Worm (Caenorhabditis elegans) whole organism, young adult: ENCODE results near the gene T19C4.5.

Experiments
- B0261.1 ChIP-seq: sonication (generic microtip); optimal IDR thresholded peaks from 2 replicates; lab custom pipeline; 2016; ENCODE audit warnings: mild to moderate bottlenecking, missing genetic modification characterization, moderate library complexity, missing compliant biosample characterization
- B0336.3 ChIP-seq: fragments of 200-800 bp; sonication (Bioruptor generic); IDR thresholded peaks from 2 replicates; pipeline ENCODE4 v1.3.6; 2022; ENCODE audit warnings: missing genetic modification characterization, missing compliant biosample characterization
- F22D6.2 ChIP-seq: sonication (generic microtip); optimal IDR thresholded peaks from 2 replicates; lab custom pipeline; 2016; ENCODE audit warnings: mild to moderate bottlenecking, missing genetic modification characterization, missing compliant biosample characterization
- F23B12.7 ChIP-seq: sonication (generic microtip); optimal IDR thresholded peaks from 2 replicates; lab custom pipeline; 2017; ENCODE audit warnings: missing genetic modification characterization, mild to moderate bottlenecking, missing compliant biosample characterization, antibody characterized with exemption, moderate library complexity; ENCODE audit not compliant: insufficient read depth
- F33H1.4 ChIP-seq: fragments of 200-800 bp; sonication (Bioruptor generic); IDR thresholded peaks from 2 replicates; pipeline ENCODE4 v1.3.6; 2022; ENCODE audit warnings: missing genetic modification reagents, missing genetic modification characterization, missing compliant biosample characterization
- F39B2.1 ChIP-seq: fragments of 200-800 bp; sonication (Bioruptor generic); IDR thresholded peaks from 2 replicates; pipeline ENCODE4 v1.3.6; 2022; ENCODE audit warnings: missing genetic modification reagents, missing genetic modification characterization, missing compliant biosample characterization
- Y53F4B.3 ChIP-seq: fragments of 200-800 bp; sonication (Bioruptor generic); IDR thresholded peaks from 2 replicates; pipeline ENCODE4 v1.3.6; 2022; ENCODE audit warnings: missing genetic modification reagents, missing genetic modification characterization, missing compliant biosample characterization
- Y53G8AR.9 ChIP-seq: fragments of 200-800 bp; sonication (Bioruptor generic); conservative IDR thresholded peaks from 2 replicates; pipeline ENCODE4 v1.3.6; 2022; ENCODE audit warnings: missing genetic modification reagents, missing genetic modification characterization, missing compliant biosample characterization
- Y79H2A.3 ChIP-seq: fragments of 200-800 bp; sonication (Bioruptor generic); conservative IDR thresholded peaks from 2 replicates; pipeline ENCODE4 v1.3.6; 2022; ENCODE audit warnings: missing genetic modification reagents, missing genetic modification characterization, missing compliant biosample characterization
- attf-6 ChIP-seq: fragments of 200-800 bp; sonication (Bioruptor generic); IDR thresholded peaks from 2 replicates; pipeline ENCODE4 v1.3.6; 2022; ENCODE audit warnings: missing genetic modification reagents, missing genetic modification characterization, missing compliant biosample characterization
- bed-2 ChIP-seq: fragments of 200-800 bp; sonication (Bioruptor generic); IDR thresholded peaks from 2 replicates; pipeline ENCODE4 v1.3.6; 2022; ENCODE audit warnings: missing genetic modification reagents, missing genetic modification characterization, missing compliant biosample characterization
- ceh-58 ChIP-seq: fragments of 200-800 bp; sonication (Bioruptor generic); IDR thresholded peaks from 2 replicates; pipeline ENCODE4 v1.3.6; 2022; ENCODE audit warnings: missing genetic modification characterization, missing compliant biosample characterization
- chd-7 ChIP-seq: sonication (generic microtip); optimal IDR thresholded peaks from 2 replicates; lab custom pipeline; 2016; ENCODE audit warnings: mild to moderate bottlenecking, missing genetic modification characterization, moderate library complexity, missing compliant biosample characterization
- efl-1 ChIP-seq: fragments of 150-350 bp; optimal IDR thresholded peaks from 2 replicates; lab custom pipeline; 2014; ENCODE audit warnings: missing biosample characterization, missing genetic modification reagents, missing genetic modification characterization
- egrh-3 ChIP-seq: fragments of 200-800 bp; sonication (Bioruptor generic); IDR thresholded peaks from 2 replicates; pipeline ENCODE4 v1.3.6; 2022; ENCODE audit warnings: missing genetic modification reagents, missing genetic modification characterization, missing compliant biosample characterization
- ekl-4 ChIP-seq: fragments of 200-800 bp; sonication (Bioruptor generic); IDR thresholded peaks from 2 replicates; pipeline ENCODE4 v1.3.6; 2022; ENCODE audit warnings: missing genetic modification reagents, missing genetic modification characterization, missing compliant biosample characterization
- him-1 ChIP-seq: sonication (generic microtip); optimal IDR thresholded peaks from 2 replicates; lab custom pipeline; 2016; ENCODE audit warnings: missing genotype, missing genetic modification reagents, missing genetic modification characterization, missing compliant biosample characterization
- hlh-12 ChIP-seq: sonication (generic microtip); optimal IDR thresholded peaks from 2 replicates; lab custom pipeline; 2016; ENCODE audit warnings: missing genetic modification characterization, missing compliant biosample characterization
- hmg-1.2 ChIP-seq: fragments of 200-800 bp; sonication (Bioruptor generic); IDR thresholded peaks from 2 replicates; pipeline ENCODE4 v1.3.6; 2022; ENCODE audit warnings: missing genetic modification reagents, missing genetic modification characterization, missing compliant biosample characterization
- hmg-20 ChIP-seq: fragments of 200-800 bp; sonication (Bioruptor generic); IDR thresholded peaks from 2 replicates; pipeline ENCODE4 v1.3.6; 2022; ENCODE audit warnings: missing genetic modification reagents, missing genetic modification characterization, missing compliant biosample characterization
- hrde-1 ChIP-seq: sonication (generic microtip); optimal IDR thresholded peaks from 2 replicates; lab custom pipeline; 2016; ENCODE audit warnings: missing genetic modification characterization, mild to moderate bottlenecking, missing compliant biosample characterization, moderate library complexity, missing genotype, missing genetic modification reagents, borderline replicate concordance
- lin-26 ChIP-seq: fragments of 200-800 bp; sonication (Bioruptor generic); IDR thresholded peaks from 2 replicates; pipeline ENCODE4 v1.3.6; 2022; ENCODE audit warnings: missing genetic modification reagents, missing genetic modification characterization, missing compliant biosample characterization
- lin-35 ChIP-seq, 3 experiments: fragments of 150-350 bp in 2 of 3; sonication (generic microtip) in 1 of 3; optimal IDR thresholded peaks; 2 replicates each; lab custom pipeline; 2014 to 2018; ENCODE audit warnings: missing biosample characterization in 3 of 3, missing genetic modification characterization in 3 of 3, missing genetic modification reagents in 3 of 3
- lin-40 ChIP-seq: sonication (generic microtip); optimal IDR thresholded peaks from 2 replicates; lab custom pipeline; 2016; ENCODE audit warnings: missing genetic modification characterization, mild to moderate bottlenecking, missing compliant biosample characterization, missing genotype, missing genetic modification reagents
- lin-54 ChIP-seq: fragments of 200-800 bp; sonication (Bioruptor generic); optimal IDR thresholded peaks from 2 replicates; lab custom pipeline; 2018; ENCODE audit warnings: mild to moderate bottlenecking, missing genetic modification characterization, missing compliant biosample characterization
- lsl-1 ChIP-seq: fragments of 200-800 bp; sonication (Bioruptor generic); optimal IDR thresholded peaks from 2 replicates; lab custom pipeline; 2018; ENCODE audit warnings: mild to moderate bottlenecking, missing genetic modification characterization, moderate library complexity, missing compliant biosample characterization
- lsy-27 ChIP-seq: sonication (generic microtip); optimal IDR thresholded peaks from 2 replicates; lab custom pipeline; 2017; ENCODE audit warnings: missing genetic modification characterization, mild to moderate bottlenecking, missing compliant biosample characterization, antibody characterized with exemption, missing genotype, borderline replicate concordance; ENCODE audit not compliant: insufficient read depth
- madf-6 ChIP-seq: fragments of 200-800 bp; sonication (Bioruptor generic); IDR thresholded peaks from 2 replicates; pipeline ENCODE4 v1.3.6; 2022; ENCODE audit warnings: missing genetic modification reagents, missing genetic modification characterization, missing compliant biosample characterization
- madf-8 ChIP-seq: fragments of 200-800 bp; sonication (Bioruptor generic); conservative IDR thresholded peaks from 2 replicates; pipeline ENCODE4 v1.3.6; 2022; ENCODE audit warnings: missing genetic modification reagents, missing genetic modification characterization, missing compliant biosample characterization
- mcd-1 ChIP-seq: fragments of 200-800 bp; sonication (Bioruptor generic); IDR thresholded peaks from 2 replicates; pipeline ENCODE4 v1.3.6; 2022; ENCODE audit warnings: missing genetic modification reagents, missing genetic modification characterization, missing compliant biosample characterization
- nfya-2 ChIP-seq: fragments of 200-800 bp; sonication (Bioruptor generic); IDR thresholded peaks from 2 replicates; pipeline ENCODE4 v1.3.6; 2022; ENCODE audit warnings: missing genetic modification reagents, missing genetic modification characterization, missing compliant biosample characterization
- nfyb-1 ChIP-seq: fragments of 200-800 bp; sonication (Bioruptor generic); IDR thresholded peaks from 2 replicates; pipeline ENCODE4 v1.3.6; 2022; ENCODE audit warnings: missing genetic modification reagents, missing genetic modification characterization, missing compliant biosample characterization
- pha-4 ChIP-seq: fragments of 150-350 bp; sonication (generic microtip); optimal IDR thresholded peaks from 2 replicates; lab custom pipeline; 2014; ENCODE audit warnings: missing biosample characterization, missing genetic modification reagents, missing genetic modification characterization
- rcor-1 ChIP-seq: fragments of 200-800 bp; sonication (Bioruptor generic); IDR thresholded peaks from 2 replicates; pipeline ENCODE4 v1.3.6; 2022; ENCODE audit warnings: missing genetic modification reagents, missing genetic modification characterization, missing compliant biosample characterization
- repo-1 ChIP-seq: sonication (generic microtip); optimal IDR thresholded peaks from 2 replicates; lab custom pipeline; 2017; ENCODE audit warnings: mild to moderate bottlenecking, missing genetic modification characterization, missing compliant biosample characterization
- sdz-38 ChIP-seq: sonication (generic microtip); optimal IDR thresholded peaks from 2 replicates; lab custom pipeline; 2016; ENCODE audit warnings: missing genotype, missing genetic modification characterization, missing compliant biosample characterization
- snpc-1.1 ChIP-seq: sonication (generic microtip); optimal IDR thresholded peaks from 2 replicates; lab custom pipeline; 2017; ENCODE audit warnings: missing genetic modification characterization, mild to moderate bottlenecking, missing compliant biosample characterization, antibody characterized with exemption, moderate library complexity, missing genotype, missing genetic modification reagents; ENCODE audit not compliant: insufficient read depth
- snpc-4 ChIP-seq, 5 experiments: fragments of 150-350 bp in 1 of 5; sonication (generic microtip) in 4 of 5; optimal IDR thresholded peaks; 2 replicates each; lab custom pipeline; 2014 to 2018; ENCODE audit warnings: missing genetic modification characterization in 5 of 5, missing biosample characterization in 3 of 5, antibody characterized with exemption in 2 of 5, mild to moderate bottlenecking in 2 of 5, missing compliant biosample characterization in 2 of 5, missing genotype in 2 of 5, moderate library complexity in 2 of 5, missing genetic modification reagents in 1 of 5
- tbp1 ChIP-seq: fragments of 200-800 bp; sonication (Bioruptor generic); optimal IDR thresholded peaks from 2 replicates; lab custom pipeline; 2018; ENCODE audit warnings: mild to moderate bottlenecking, missing genetic modification characterization, missing compliant biosample characterization
- tlf-1 ChIP-seq: fragments of 200-800 bp; sonication (Bioruptor generic); optimal IDR thresholded peaks from 2 replicates; lab custom pipeline; 2018; ENCODE audit warnings: mild to moderate bottlenecking, missing genetic modification characterization, missing compliant biosample characterization
- xnd-1 ChIP-seq: sonication (generic microtip); optimal IDR thresholded peaks from 2 replicates; lab custom pipeline; 2016; ENCODE audit warnings: missing genotype, missing genetic modification reagents, missing genetic modification characterization, missing compliant biosample characterization
- zfh-2 ChIP-seq: fragments of 200-800 bp; sonication (Bioruptor generic); conservative IDR thresholded peaks from 2 replicates; pipeline ENCODE4 v1.3.6; 2022; ENCODE audit warnings: missing genetic modification reagents, missing genetic modification characterization, missing compliant biosample characterization
- ztf-18 ChIP-seq: sonication (generic microtip); optimal IDR thresholded peaks from 2 replicates; lab custom pipeline; 2016; ENCODE audit warnings: missing genotype, mild to moderate bottlenecking, missing genetic modification characterization, missing compliant biosample characterization

The T19C4.5 gene

ce11 chrV:11174663-11175062 is 2.6 kb downstream of the T19C4.5 start (continued):
- TF ChIP-seq ekl-4 (GFP tag; lab: Robert Waterston, UW) (no peak), sdz-38 (tag; lab: Kevin White, UChicago) (no peak), attf-6 (GFP tag; lab: Robert Waterston, UW) (peak; percentile 16; the same call in 1 of the 2 replicates), zfh-2 (GFP tag; lab: Robert Waterston, UW) (peak; percentile 79), Y79H2A.3 (GFP tag; lab: Robert Waterston, UW) (no peak), hmg-20 (GFP tag; lab: Robert Waterston, UW) (peak; percentile 57), chd-7 (tag; lab: Kevin White, UChicago) (peak; percentile 53), lin-35 (GFP tag; optimal IDR thresholded peaks at IDR 0.05; lab: Kevin White, UChicago) (no peak), madf-8 (GFP tag; lab: Robert Waterston, UW) (no peak), lin-40 (tag; lab: Kevin White, UChicago) (peak; percentile 15), rcor-1 (0 out of 2 replicates have a peak, but pooled peaks have one; percentile 37), mcd-1 (peak; percentile 49; the same call in 1 of the 2 replicates), F22D6.2 (tag; lab: Kevin White, UChicago) (no peak), lsy-27 (tag; lab: Kevin White, UChicago) (no peak), madf-6 (GFP tag; lab: Robert Waterston, UW) (peak; percentile 35), hlh-12 (no peak), Y53G8AR.9 (GFP tag; lab: Robert Waterston, UW) (0 out of 2 replicates have a peak, but pooled peaks have one; percentile 30), ceh-58 (GFP tag; lab: Robert Waterston, UW) (no peak), nfya-2 (GFP tag; lab: Robert Waterston, UW) (no peak), pha-4 (tag; lab: Kevin White, UChicago) (no peak), nfyb-1 (peak; percentile 51; the same call in 1 of the 2 replicates), snpc-4 (GFP tag; optimal IDR thresholded peaks at IDR 0.05; lab: Kevin White, UChicago) (peak; percentile 76), snpc-4 (tag; optimal IDR thresholded peaks at IDR 0.05; lab: Kevin White, UChicago) (peak; percentile 90 to 98 (median 95)), bed-2 (no peak), repo-1 (tag; lab: Kevin White, UChicago) (peak; percentile 34), F23B12.7 (no peak), efl-1 (GFP tag; lab: Kevin White, UChicago) (no peak), lin-54 (GFP tag; lab: Kevin White, UChicago) (no peak)

DNA sequence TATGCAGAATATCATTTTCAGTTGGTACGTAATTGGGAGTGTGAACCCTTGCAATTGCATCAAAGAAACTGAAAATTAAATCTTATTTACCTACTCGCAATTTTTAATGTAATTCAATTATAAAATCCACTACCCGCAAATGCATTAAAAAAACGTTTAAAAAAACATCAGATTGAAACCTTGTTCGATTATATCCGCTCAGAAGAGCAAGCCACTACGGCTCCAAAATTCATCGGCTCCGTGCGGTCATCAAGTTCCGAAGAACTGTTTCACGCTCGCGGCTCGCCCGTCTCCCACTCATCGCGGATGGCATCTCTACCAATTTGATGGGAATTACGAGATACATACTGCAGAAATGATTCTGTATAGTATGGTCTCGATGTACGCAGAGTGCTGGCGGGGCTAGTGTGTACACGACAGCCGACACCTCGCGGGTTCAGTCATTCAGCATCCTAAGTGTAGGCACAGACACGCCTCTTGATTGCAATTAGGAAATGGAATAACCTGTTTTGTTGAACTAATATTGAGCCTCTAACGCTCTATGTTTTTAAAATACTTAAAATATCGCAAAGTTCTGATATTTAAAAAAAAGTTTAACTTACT is 3.4 kb downstream of the T19C4.5 start:
- TF ChIP-seq hrde-1 = peak; percentile 67
- peak; percentile 26 for TF ChIP-seq B0261.1
- peak; percentile 8 for TF ChIP-seq repo-1 (tag; lab: Kevin White, UChicago)
- peak; percentile 86; the same call in 1 of the 2 replicates for TF ChIP-seq F39B2.1
- TF ChIP-seq Y53G8AR.9 (GFP tag; lab: Robert Waterston, UW) = 0 out of 2 replicates have a peak, but pooled peaks have one; percentile 81
- 0 out of 2 replicates have a peak, but pooled peaks have one; percentile 15 for TF ChIP-seq egrh-3 (GFP tag; lab: Robert Waterston, UW)
- peak; percentile 67; the same call in 1 of the 2 replicates for TF ChIP-seq B0336.3 (GFP tag; lab: Robert Waterston, UW)
- TF ChIP-seq snpc-4 (GFP tag; optimal IDR thresholded peaks at IDR 0.05; lab: Kevin White, UChicago) = peak; percentile 95
- peak; percentile 94 to 99 (median 98) for TF ChIP-seq snpc-4 (tag; optimal IDR thresholded peaks at IDR 0.05; lab: Kevin White, UChicago)
- TF ChIP-seq madf-6 (GFP tag; lab: Robert Waterston, UW) = peak; percentile 90
- peak; percentile 78 for TF ChIP-seq tbp1 (GFP tag; lab: Kevin White, UChicago)
- peak; percentile 81 for TF ChIP-seq him-1 (tag; lab: Kevin White, UChicago)
- TF ChIP-seq hmg-1.2 (GFP tag; lab: Robert Waterston, UW) = peak; percentile 88
- TF ChIP-seq F33H1.4 (GFP tag; lab: Robert Waterston, UW) = peak; percentile 43
- TF ChIP-seq xnd-1 = peak; percentile 12
- peak; percentile 54; the same call in 1 of the 2 replicates for TF ChIP-seq madf-8 (GFP tag; lab: Robert Waterston, UW)
- peak; percentile 85; the same call in 1 of the 2 replicates for TF ChIP-seq ekl-4 (GFP tag; lab: Robert Waterston, UW)
- TF ChIP-seq rcor-1 = peak; percentile 91
- 0 out of 2 replicates have a peak, but pooled peaks have one; percentile 21 for TF ChIP-seq Y53F4B.3 (GFP tag; lab: Robert Waterston, UW)
- peak; percentile 64 for TF ChIP-seq lsl-1 (GFP tag; lab: Kevin White, UChicago)
- peak; percentile 98 for TF ChIP-seq lin-26
- peak; percentile 90 for TF ChIP-seq attf-6 (GFP tag; lab: Robert Waterston, UW)
- TF ChIP-seq ztf-18 (tag; lab: Kevin White, UChicago) = peak; percentile 16
- TF ChIP-seq tlf-1 (GFP tag; lab: Kevin White, UChicago) = peak; percentile 6
- TF ChIP-seq lin-54 (GFP tag; lab: Kevin White, UChicago) = peak; percentile 56
- peak; percentile 96 for TF ChIP-seq snpc-1.1 (tag; lab: Kevin White, UChicago)
